Worm (Caenorhabditis elegans): ENCODE measurements around the gene rrp-1.

Gene rrp-1

ce11 chrIV:9948035-9948434 lies 34.0 kb downstream of the rrp-1 start:
- TF ChIP-seq D2030.7 (GFP tag; IDR thresholded peaks at IDR 0.05) (no peak), hmg-1.2 (GFP tag; IDR thresholded peaks at IDR 0.05) (no peak), F49E8.2 (tag; optimal IDR thresholded peaks at IDR 0.05; ENCODE audit: insufficient read depth) (no peak), zim-3 (tag; optimal IDR thresholded peaks at IDR 0.05) (no peak), F10E7.11 (tag; optimal IDR thresholded peaks at IDR 0.05) (no peak), nfya-2 (GFP tag; IDR thresholded peaks at IDR 0.05) (no peak), ets-4 (GFP tag; optimal IDR thresholded peaks at IDR 0.05) (no peak), rcor-1 (GFP tag; IDR thresholded peaks at IDR 0.05) (no peak), lin-35 (GFP tag; optimal IDR thresholded peaks at IDR 0.05) (no peak), snpc-3.4 (tag; optimal IDR thresholded peaks at IDR 0.05) (no peak), let-526 (GFP tag; IDR thresholded peaks at IDR 0.05) (no peak), hlh-12 (tag; optimal IDR thresholded peaks at IDR 0.05) (no peak), F55B11.4 (tag; optimal IDR thresholded peaks at IDR 0.05; ENCODE audit: borderline replicate concordance, insufficient read depth) (no peak), ekl-4 (GFP tag; IDR thresholded peaks at IDR 0.05) (no peak), tlf-1 (GFP tag; optimal IDR thresholded peaks at IDR 0.05) (no peak), aptf-3 (GFP tag; IDR thresholded peaks at IDR 0.05) (no peak), ztf-6 (GFP tag; IDR thresholded peaks at IDR 0.05) (no peak)

ce11 chrIV:9944279-9944678 lies 37.8 kb downstream of the rrp-1 start:
- TF ChIP-seq D2030.7 (GFP tag; IDR thresholded peaks at IDR 0.05), result no peak
- TF ChIP-seq dox-1 (GFP tag; IDR thresholded peaks at IDR 0.05), result no peak

ce11 chrIV:9943214-9943613 lies 38.9 kb downstream of the rrp-1 start:
- TF ChIP-seq madf-3 (GFP tag; IDR thresholded peaks at IDR 0.05) (0 out of 2 replicates have a peak, but pooled peaks have one; percentile 15), hrde-1 (tag; optimal IDR thresholded peaks at IDR 0.05; ENCODE audit: borderline replicate concordance) (no peak)

- TF ChIP-seq mcd-1 (GFP tag; IDR thresholded peaks at IDR 0.05), result no peak
- TF ChIP-seq nhr-27 (tag; optimal IDR thresholded peaks at IDR 0.05), result no peak
- TF ChIP-seq rec-8 (tag; optimal IDR thresholded peaks at IDR 0.05), result no peak
- no peak for TF ChIP-seq attf-5 (GFP tag; optimal IDR thresholded peaks at IDR 0.05)
- TF ChIP-seq Y95B8A.8 (GFP tag; IDR thresholded peaks at IDR 0.05), result no peak
- no peak for TF ChIP-seq madf-3 (GFP tag; IDR thresholded peaks at IDR 0.05)
- no peak for TF ChIP-seq snpc-1.1 (tag; optimal IDR thresholded peaks at IDR 0.05; ENCODE audit: insufficient read depth)
- TF ChIP-seq snpc-1.3 (tag; optimal IDR thresholded peaks at IDR 0.05; ENCODE audit: insufficient read depth), result no peak
- TF ChIP-seq xnd-1 (tag; optimal IDR thresholded peaks at IDR 0.05), result no peak
- TF ChIP-seq snpc-4 (GFP tag; optimal IDR thresholded peaks at IDR 0.05), result no peak
- no peak for TF ChIP-seq snpc-4 (tag; optimal IDR thresholded peaks at IDR 0.05)
- TF ChIP-seq ekl-4 (GFP tag; IDR thresholded peaks at IDR 0.05), result no peak
- TF ChIP-seq rpc-1 (optimal IDR thresholded peaks at IDR 0.05), result no peak
- no peak for TF ChIP-seq rpc-1 (tag; optimal IDR thresholded peaks at IDR 0.05)
- no peak for TF ChIP-seq pha-4 (tag; optimal IDR thresholded peaks at IDR 0.05)
- TF ChIP-seq C17E4.6 (GFP tag; IDR thresholded peaks at IDR 0.05), result no peak
- TF ChIP-seq hmg-1.2 (GFP tag; IDR thresholded peaks at IDR 0.05), result no peak
- TF ChIP-seq ceh-91 (GFP tag; IDR thresholded peaks at IDR 0.05), result no peak
- no peak for TF ChIP-seq F55B11.4 (tag; optimal IDR thresholded peaks at IDR 0.05; ENCODE audit: borderline replicate concordance, insufficient read depth)
- TF ChIP-seq F22D6.2 (tag; optimal IDR thresholded peaks at IDR 0.05), result no peak
- no peak for TF ChIP-seq pbrm-1 (GFP tag; IDR thresholded peaks at IDR 0.05)
Observed at ce11 chrIV:9933580-9933979, 48.5 kb downstream of the rrp-1 start, which contains the start of gene spe-29. TSS of gene spe-29 (plus strand) at chrIV:9933880.
